Worm (Caenorhabditis elegans): ENCODE data around the gene C02G6.3.

DNA sequence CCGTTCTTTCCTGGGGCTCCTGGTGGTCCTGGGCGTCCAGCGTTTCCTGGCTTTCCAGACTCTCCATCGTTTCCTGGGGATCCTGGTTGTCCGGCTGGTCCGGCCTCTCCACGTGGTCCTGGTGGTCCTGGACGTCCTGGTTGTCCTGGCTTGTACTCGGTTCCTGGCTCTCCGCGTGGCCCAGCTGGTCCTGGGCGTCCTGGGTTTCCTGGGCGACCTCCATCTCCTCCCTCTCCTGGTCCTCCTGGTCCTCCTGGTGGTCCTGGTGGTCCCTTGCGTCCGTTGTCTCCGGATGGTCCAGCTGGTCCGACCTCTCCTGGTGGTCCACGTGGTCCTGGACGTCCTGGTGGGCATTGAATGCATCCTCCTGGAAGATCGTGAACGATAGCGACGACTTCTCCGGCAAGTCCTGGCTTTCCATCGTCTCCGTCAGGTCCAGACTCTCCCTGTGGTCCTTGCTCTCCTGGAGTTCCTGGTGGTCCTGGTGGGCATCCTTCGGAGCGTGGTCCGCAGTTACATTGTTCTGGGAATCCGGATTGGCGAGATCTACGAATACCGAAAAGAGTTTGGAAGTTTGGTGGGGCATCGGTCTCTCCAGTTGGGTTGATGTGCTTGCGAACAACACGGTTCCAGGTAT is 44.1 kb upstream of the C02G6.3 start:
- TF ChIP-seq ama-1 (optimal IDR thresholded peaks at IDR 0.05) (no peak), scrt-1 (GFP tag; IDR thresholded peaks at IDR 0.05) (no peak), ceh-13 (GFP tag; optimal IDR thresholded peaks at IDR 0.05) (no peak), hmg-4 (GFP tag; optimal IDR thresholded peaks at IDR 0.05) (peak; percentile 9), aly-1 (tag; optimal IDR thresholded peaks at IDR 0.05) (no peak), flt-1 (GFP tag; IDR thresholded peaks at IDR 0.05) (no peak), hmbx-1 (tag; optimal IDR thresholded peaks at IDR 0.05) (no peak), ceh-36 (tag; optimal IDR thresholded peaks at IDR 0.05) (no peak), ets-7 (tag; optimal IDR thresholded peaks at IDR 0.05) (no peak), hnd-1 (tag; optimal IDR thresholded peaks at IDR 0.05) (no peak), B0310.2 (tag; optimal IDR thresholded peaks at IDR 0.05) (no peak), pes-1 (GFP tag; IDR thresholded peaks at IDR 0.05) (no peak)

Measured in whole organism, early embryonic.